Fruit fly (Drosophila melanogaster) whole organism, embryonic: ENCODE measurements around the gene Efhc1.1.

Source experiments
- ATbp ChIP-seq: fragments of 200-800 bp; sonication (Bioruptor generic); optimal IDR thresholded peaks from 2 replicates; lab custom pipeline; 2017; ENCODE audit warnings: missing biosample characterization, mild to moderate bottlenecking, missing genetic modification characterization, missing genetic modification reagents
- Ada2b ChIP-seq: fragments of 200-800 bp; sonication (Bioruptor generic); IDR thresholded peaks from 2 replicates; pipeline ENCODE4 v1.3.6; 2022; ENCODE audit warnings: missing biosample characterization, missing genetic modification characterization
- CG10267 ChIP-seq: fragments of 200-800 bp; sonication (Bioruptor generic); optimal IDR thresholded peaks from 2 replicates; lab custom pipeline; 2018; ENCODE audit warnings: missing biosample characterization, mild to moderate bottlenecking, missing genetic modification characterization, moderate library complexity
- CG12391 ChIP-seq: fragments of 200-800 bp; sonication (Bioruptor generic); optimal IDR thresholded peaks from 3 replicates; lab custom pipeline; 2018; ENCODE audit warnings: missing biosample characterization, mild to moderate bottlenecking, missing genetic modification characterization, moderate library complexity
- CG12659 ChIP-seq: fragments of 200-800 bp; sonication (Bioruptor generic); optimal IDR thresholded peaks from 3 replicates; lab custom pipeline; 2017; ENCODE audit warnings: mild to moderate bottlenecking, missing biosample characterization, missing genetic modification reagents, missing genetic modification characterization
- CG13287 ChIP-seq: fragments of 200-800 bp; sonication (Bioruptor generic); IDR thresholded peaks from 2 replicates; pipeline ENCODE4 v1.3.6; 2022; ENCODE audit warnings: missing biosample characterization, missing genetic modification characterization; ENCODE audit not compliant: partially characterized antibody
- CG14860 ChIP-seq: fragments of 200-800 bp; sonication (Bioruptor generic); IDR thresholded peaks from 3 replicates; pipeline ENCODE4 v1.3.6; 2022; ENCODE audit warnings: missing biosample characterization, missing genetic modification characterization; ENCODE audit not compliant: partially characterized antibody
- CG16813 ChIP-seq: fragments of 200-800 bp; sonication (Bioruptor generic); IDR thresholded peaks from 3 replicates; pipeline ENCODE4 v1.3.6; 2022; ENCODE audit warnings: missing biosample characterization, missing genetic modification characterization; ENCODE audit not compliant: partially characterized antibody
- CG17359 ChIP-seq: fragments of 200-800 bp; sonication (Bioruptor generic); optimal IDR thresholded peaks from 3 replicates; lab custom pipeline; 2018; ENCODE audit warnings: missing biosample characterization, mild to moderate bottlenecking, missing genetic modification characterization, moderate library complexity
- CG17802 ChIP-seq: fragments of 200-800 bp; sonication (Bioruptor generic); optimal IDR thresholded peaks from 2 replicates; lab custom pipeline; 2018; ENCODE audit warnings: missing biosample characterization, mild to moderate bottlenecking, missing genetic modification characterization, moderate library complexity
- CG18476 ChIP-seq: fragments of 200-800 bp; sonication (Bioruptor generic); optimal IDR thresholded peaks from 2 replicates; lab custom pipeline; 2016; ENCODE audit warnings: missing biosample characterization, mild to moderate bottlenecking, missing genetic modification characterization
- CG3407 ChIP-seq: fragments of 200-800 bp; sonication (Bioruptor generic); optimal IDR thresholded peaks from 2 replicates; lab custom pipeline; 2018; ENCODE audit warnings: missing biosample characterization, mild to moderate bottlenecking, missing genetic modification characterization
- CG4617 ChIP-seq: fragments of 200-800 bp; sonication (Bioruptor generic); optimal IDR thresholded peaks from 3 replicates; lab custom pipeline; 2016; ENCODE audit warnings: missing biosample characterization, missing genetic modification characterization, borderline replicate concordance
- CG6254 ChIP-seq: fragments of 200-800 bp; sonication (Bioruptor generic); optimal IDR thresholded peaks from 3 replicates; lab custom pipeline; 2017; ENCODE audit warnings: mild to moderate bottlenecking, missing biosample characterization, missing genetic modification reagents, missing genetic modification characterization
- CG8924 ChIP-seq: fragments of 200-800 bp; optimal IDR thresholded peaks from 3 replicates; lab custom pipeline; 2019; ENCODE audit warnings: missing biosample characterization, mild to moderate bottlenecking, missing genetic modification characterization, moderate library complexity
- Dll ChIP-seq: fragments of 200-800 bp; sonication (Bioruptor generic); IDR thresholded peaks from 4 replicates; pipeline ENCODE4 v1.3.6; 2022; ENCODE audit warnings: missing biosample characterization, missing genetic modification characterization; ENCODE audit not compliant: partially characterized antibody
- Dref ChIP-seq: fragments of 200-800 bp; sonication (Bioruptor generic); IDR thresholded peaks from 2 replicates; pipeline ENCODE4 v1.3.6; 2022; ENCODE audit warnings: missing biosample characterization, missing genetic modification characterization
- Med ChIP-seq: fragments of 200-800 bp; sonication (Bioruptor generic); peaks from one replicate; lab custom pipeline; 2016; ENCODE audit warnings: missing biosample characterization, missing genetic modification characterization, mild to moderate bottlenecking, inconsistent platforms, moderate library complexity
- Xrp1 ChIP-seq: fragments of 200-800 bp; sonication (Bioruptor generic); IDR thresholded peaks from 2 replicates; pipeline ENCODE4 v1.3.6; 2022; ENCODE audit warnings: missing biosample characterization, missing genetic modification characterization
- ac ChIP-seq: fragments of 200-800 bp; sonication (Bioruptor generic); optimal IDR thresholded peaks from 3 replicates; lab custom pipeline; 2017; ENCODE audit warnings: missing biosample characterization, mild to moderate bottlenecking, missing genetic modification characterization
- ap ChIP-seq: fragments of 200-800 bp; sonication (Bioruptor generic); IDR thresholded peaks from 2 replicates; pipeline ENCODE4 v1.3.6; 2022; ENCODE audit warnings: missing biosample characterization, missing genetic modification characterization
- az2 ChIP-seq: fragments of 200-800 bp; sonication (Bioruptor generic); optimal IDR thresholded peaks from 3 replicates; lab custom pipeline; 2016; ENCODE audit warnings: missing biosample characterization, missing genetic modification characterization
- bbx ChIP-seq: fragments of 200-800 bp; sonication (Bioruptor generic); IDR thresholded peaks from 2 replicates; pipeline ENCODE4 v1.3.6; 2022; ENCODE audit warnings: missing biosample characterization, missing genetic modification characterization; ENCODE audit not compliant: partially characterized antibody
- bigmax ChIP-seq: fragments of 200-800 bp; sonication (Bioruptor generic); optimal IDR thresholded peaks from 2 replicates; lab custom pipeline; 2018; ENCODE audit warnings: missing biosample characterization, mild to moderate bottlenecking, missing genetic modification characterization
- cg ChIP-seq: fragments of 200-800 bp; sonication (Bioruptor generic); optimal IDR thresholded peaks from 3 replicates; lab custom pipeline; 2019; ENCODE audit warnings: missing biosample characterization, mild to moderate bottlenecking, missing genetic modification characterization, moderate library complexity
- chinmo ChIP-seq: fragments of 200-800 bp; sonication (Bioruptor generic); IDR thresholded peaks from 4 replicates; pipeline ENCODE4 v1.3.6; 2022; ENCODE audit warnings: missing biosample characterization, missing genetic modification characterization; ENCODE audit not compliant: partially characterized antibody
- da ChIP-seq: fragments of 200-800 bp; sonication (Bioruptor generic); optimal IDR thresholded peaks from 2 replicates; lab custom pipeline; 2016; ENCODE audit warnings: missing biosample characterization, missing genetic modification characterization
- dimm ChIP-seq: fragments of 200-800 bp; sonication (Bioruptor generic); IDR thresholded peaks from 2 replicates; pipeline ENCODE4 v1.3.6; 2022; ENCODE audit warnings: missing biosample characterization, missing genetic modification characterization
- dm ChIP-seq: fragments of 200-800 bp; sonication (Bioruptor generic); optimal IDR thresholded peaks from 3 replicates; lab custom pipeline; 2016; ENCODE audit warnings: missing biosample characterization, missing genetic modification characterization
- eve ChIP-seq, 2 experiments: fragments of >200 bp; optimal IDR thresholded peaks; 2 replicates each; lab custom pipeline; 2017; ENCODE audit warnings: missing biosample characterization in 2 of 2, missing genetic modification characterization in 2 of 2
- fd64A ChIP-seq: fragments of 200-800 bp; sonication (Bioruptor generic); optimal IDR thresholded peaks from 3 replicates; lab custom pipeline; 2018; ENCODE audit warnings: missing biosample characterization, mild to moderate bottlenecking, missing genetic modification characterization
- fru ChIP-seq: fragments of >200 bp; optimal IDR thresholded peaks from 2 replicates; lab custom pipeline; 2017
- ftz-f1 ChIP-seq: fragments of 200-800 bp; sonication (Bioruptor generic); optimal IDR thresholded peaks from 2 replicates; lab custom pipeline; 2016; ENCODE audit warnings: missing biosample characterization, missing genetic modification characterization
- hbn ChIP-seq: fragments of 200-800 bp; sonication (Bioruptor generic); IDR thresholded peaks from 2 replicates; pipeline ENCODE4 v1.3.6; 2022; ENCODE audit warnings: missing biosample characterization, missing genetic modification characterization; ENCODE audit not compliant: partially characterized antibody
- insv ChIP-seq, 2 experiments: fragments of 200-800 bp; sonication (Bioruptor generic); optimal IDR thresholded peaks; 3 replicates each; lab custom pipeline; 2016 to 2018; ENCODE audit warnings: missing biosample characterization in 2 of 2, missing genetic modification characterization in 2 of 2
- inv ChIP-seq: fragments of 200-800 bp; sonication (Bioruptor generic); IDR thresholded peaks from 2 replicates; pipeline ENCODE4 v1.3.6; 2022; ENCODE audit warnings: missing biosample characterization, missing genetic modification characterization; ENCODE audit not compliant: partially characterized antibody
- kah ChIP-seq: fragments of 200-800 bp; sonication (Bioruptor generic); optimal IDR thresholded peaks from 2 replicates; lab custom pipeline; 2018; ENCODE audit warnings: missing biosample characterization, mild to moderate bottlenecking, missing genetic modification characterization
- lola ChIP-seq, 3 experiments: fragments of >200 bp in 2 of 3; fragments of 200-800 bp in 1 of 3; sonication (Bioruptor generic) in 1 of 3; optimal IDR thresholded peaks; 2 replicates each; lab custom pipeline; 2017 to 2019; ENCODE audit warnings: missing biosample characterization in 3 of 3, missing genetic modification characterization in 3 of 3, mild to moderate bottlenecking in 1 of 3, moderate library complexity in 1 of 3
- nerfin-1 ChIP-seq: fragments of 200-800 bp; sonication (Bioruptor generic); optimal IDR thresholded peaks from 3 replicates; lab custom pipeline; 2019; ENCODE audit warnings: missing biosample characterization, mild to moderate bottlenecking, missing genetic modification characterization, moderate library complexity
- phol ChIP-seq: fragments of 200-800 bp; sonication (Bioruptor generic); optimal IDR thresholded peaks from 3 replicates; lab custom pipeline; 2018; ENCODE audit warnings: missing biosample characterization, mild to moderate bottlenecking, missing genetic modification characterization, moderate library complexity
- pzg ChIP-seq: fragments of 200-800 bp; sonication (Bioruptor generic); optimal IDR thresholded peaks from 3 replicates; lab custom pipeline; 2018; ENCODE audit warnings: missing biosample characterization, mild to moderate bottlenecking, missing genetic modification characterization, moderate library complexity
- sd ChIP-seq: fragments of 200-800 bp; sonication (Bioruptor generic); optimal IDR thresholded peaks from 3 replicates; lab custom pipeline; 2018; ENCODE audit warnings: missing biosample characterization, mild to moderate bottlenecking, missing genetic modification characterization, moderate library complexity
- sens ChIP-seq: fragments of 200-800 bp; sonication (Bioruptor generic); peaks from one replicate; lab custom pipeline; 2016; ENCODE audit warnings: missing biosample characterization, missing genetic modification characterization
- stwl ChIP-seq: fragments of 200-800 bp; sonication (Bioruptor generic); optimal IDR thresholded peaks from 3 replicates; lab custom pipeline; 2018; ENCODE audit warnings: missing biosample characterization, mild to moderate bottlenecking, missing genetic modification characterization, moderate library complexity
- tio ChIP-seq: fragments of 200-800 bp; sonication (Bioruptor generic); optimal IDR thresholded peaks from 2 replicates; lab custom pipeline; 2017; ENCODE audit warnings: missing biosample characterization, missing genetic modification characterization, inconsistent platforms
- tna ChIP-seq: fragments of 200-800 bp; sonication (Bioruptor generic); IDR thresholded peaks from 2 replicates; pipeline ENCODE4 v1.3.6; 2022; ENCODE audit warnings: missing biosample characterization, missing genetic modification characterization; ENCODE audit not compliant: partially characterized antibody

The Efhc1.1 gene

DNA sequence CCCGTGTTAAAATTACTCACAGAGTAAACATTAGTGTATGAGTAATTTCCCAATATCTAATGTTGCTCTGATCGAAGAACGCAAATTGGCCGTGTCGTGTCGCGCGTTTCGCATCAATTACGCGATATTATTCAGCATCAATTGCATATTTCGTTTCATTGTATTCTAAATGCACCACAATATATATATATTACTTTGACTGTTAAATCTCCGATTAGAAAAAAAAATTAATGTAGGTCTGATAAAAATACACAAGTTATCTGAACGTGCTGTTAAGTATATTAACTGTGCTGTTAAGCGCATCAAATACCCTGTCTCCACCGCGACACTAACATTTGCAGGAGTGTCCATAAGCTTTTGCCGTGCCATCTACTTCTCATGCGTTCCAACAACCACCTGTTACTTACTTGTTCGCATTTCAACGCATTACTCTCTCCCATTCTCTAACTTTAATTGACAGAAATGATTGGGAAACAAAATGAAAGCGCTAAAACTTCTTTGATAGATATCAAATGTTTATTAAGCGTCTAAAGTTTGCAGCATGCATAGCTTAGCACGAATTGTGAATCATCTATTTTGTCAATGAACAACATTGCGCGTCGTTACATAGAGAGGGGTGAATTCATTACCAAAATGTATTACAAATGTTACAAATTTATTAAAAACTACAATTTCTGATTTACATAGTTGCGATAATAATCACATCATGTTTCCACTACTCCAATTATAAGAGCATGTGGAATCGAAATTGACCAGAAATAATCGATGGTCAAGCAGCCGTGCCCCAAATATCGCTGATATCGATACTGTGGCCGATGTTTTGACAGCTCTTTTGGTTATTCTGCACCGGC, 22.8 kb downstream of the Efhc1.1 start, which contains the start of the genes Graf and mRpL3 (continued):
- TF ChIP-seq bbx = peak; percentile 96
- no peak for TF ChIP-seq CG18476 (GFP tag; lab: Kevin White, UChicago)
- peak; percentile 67 for TF ChIP-seq CG17359 (tag; lab: Kevin White, UChicago)
- TF ChIP-seq CG3407 = no peak
- no peak for TF ChIP-seq dimm (GFP tag; lab: Robert Waterston, UW)
- TF ChIP-seq stwl (tag; lab: Kevin White, UChicago) = peak; percentile 16
- peak in 1 of 2 experiments; percentile 21 for TF ChIP-seq insv (GFP tag; optimal IDR thresholded peaks at IDR 0.05; lab: Kevin White, UChicago)
- TF ChIP-seq phol = peak; percentile 12
- TF ChIP-seq kah (GFP tag; lab: Kevin White, UChicago) = peak; percentile 96
- peak; percentile 93 for TF ChIP-seq Dref
- TF ChIP-seq ATbp (GFP tag; lab: Kevin White, UChicago) = no peak
- TF ChIP-seq inv (GFP tag; lab: Robert Waterston, UW) = peak; percentile 88
- no peak for TF ChIP-seq CG6254 (GFP tag; lab: Kevin White, UChicago)
- TF ChIP-seq hbn (GFP tag; lab: Robert Waterston, UW) = peak; percentile 77
- peak; percentile 94 for TF ChIP-seq chinmo
- no peak for TF ChIP-seq tio (GFP tag; lab: Kevin White, UChicago)
- peak; percentile 93 for TF ChIP-seq tna (GFP tag; lab: Robert Waterston, UW)
- peak; percentile 90 for TF ChIP-seq CG14860 (GFP tag; lab: Robert Waterston, UW)
- no peak for TF ChIP-seq Xrp1 (GFP tag; lab: Robert Waterston, UW)
- peak; percentile 8 for TF ChIP-seq CG12659 (GFP tag; lab: Kevin White, UChicago)
- peak; percentile 34 for TF ChIP-seq pzg (GFP tag; lab: Kevin White, UChicago)
- TF ChIP-seq CG8924 (tag; lab: Kevin White, UChicago) = peak; percentile 30
- peak; percentile 85; the same call in 3 of the 4 replicates for TF ChIP-seq Dll (GFP tag; lab: Robert Waterston, UW)
- no peak for TF ChIP-seq da
- peak in 1 of 3 experiments; percentile 85 for TF ChIP-seq lola (GFP tag; optimal IDR thresholded peaks at IDR 0.05; lab: Kevin White, UChicago)
- TF ChIP-seq CG17802 (tag; lab: Kevin White, UChicago) = peak; percentile 74
- peak; percentile 92 for TF ChIP-seq CG16813 (GFP tag; lab: Robert Waterston, UW)
- peak; percentile 86 for TF ChIP-seq CG13287 (GFP tag; lab: Robert Waterston, UW)
- TF ChIP-seq CG4617 = no peak
- peak; percentile 22 for TF ChIP-seq dm (GFP tag; lab: Kevin White, UChicago)

DNA sequence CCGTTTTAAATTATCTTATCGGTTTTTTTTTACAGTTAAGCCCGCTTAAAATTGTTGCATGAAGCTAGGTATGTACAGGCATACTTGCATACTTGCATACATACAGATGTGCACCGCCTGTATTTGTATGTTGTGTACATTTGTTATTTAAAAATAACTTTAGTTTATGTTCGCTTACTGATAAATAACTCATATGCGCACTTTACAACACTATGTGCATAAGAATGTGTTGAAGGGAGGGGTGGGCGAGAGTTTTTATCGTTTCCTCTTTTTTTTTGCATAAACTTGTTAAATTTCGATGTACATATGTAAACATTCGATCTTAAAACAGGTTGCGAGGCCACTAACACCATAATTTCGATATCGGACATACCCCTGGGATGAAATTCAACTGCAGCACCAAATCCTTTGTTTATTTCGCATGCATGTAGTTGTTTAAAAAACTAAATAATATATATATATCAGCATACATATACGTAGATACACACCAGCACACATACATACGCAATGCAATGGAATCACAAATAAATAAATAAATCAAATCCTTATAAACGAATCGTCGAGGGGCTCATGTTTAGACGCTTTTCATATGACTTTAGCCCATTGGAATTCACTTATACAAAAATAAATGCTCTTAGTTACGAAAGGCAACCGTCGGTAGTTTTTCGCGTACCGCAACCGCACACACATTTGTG, 23.6 kb downstream of the Efhc1.1 start:
- TF ChIP-seq chinmo (0 out of 4 replicates have a peak, but pooled peaks have one; percentile 58), CG8924 (tag; lab: Kevin White, UChicago) (peak; percentile 53), bigmax (GFP tag; lab: Kevin White, UChicago) (no peak), CG12391 (tag; lab: Kevin White, UChicago) (no peak), cg (GFP tag; lab: Kevin White, UChicago) (peak; percentile 68), Med (GFP tag; lab: Kevin White, UChicago) (peak; percentile 35), fd64A (no peak), ap (GFP tag; lab: Robert Waterston, UW) (no peak), sens (GFP tag; lab: Kevin White, UChicago) (peak; percentile 39), fru (lab: Kevin White, UChicago) (no peak), eve (GFP tag; optimal IDR thresholded peaks at IDR 0.05; lab: Kevin White, UChicago) (no peak), ac (GFP tag; lab: Kevin White, UChicago) (no peak), ftz-f1 (GFP tag; lab: Kevin White, UChicago) (no peak), CG10267 (tag; lab: Kevin White, UChicago) (peak; percentile 66), sd (tag; lab: Kevin White, UChicago) (peak; percentile 60), nerfin-1 (peak; percentile 59), az2 (GFP tag; lab: Kevin White, UChicago) (no peak), Ada2b (GFP tag; lab: Robert Waterston, UW) (no peak)
